Fruit fly (Drosophila melanogaster): ENCODE results near the gene CG32262.
A peak's percentile ranks its signal among the peaks of the same experiment; 100 is the strongest.

Gene CG32262

DNA sequence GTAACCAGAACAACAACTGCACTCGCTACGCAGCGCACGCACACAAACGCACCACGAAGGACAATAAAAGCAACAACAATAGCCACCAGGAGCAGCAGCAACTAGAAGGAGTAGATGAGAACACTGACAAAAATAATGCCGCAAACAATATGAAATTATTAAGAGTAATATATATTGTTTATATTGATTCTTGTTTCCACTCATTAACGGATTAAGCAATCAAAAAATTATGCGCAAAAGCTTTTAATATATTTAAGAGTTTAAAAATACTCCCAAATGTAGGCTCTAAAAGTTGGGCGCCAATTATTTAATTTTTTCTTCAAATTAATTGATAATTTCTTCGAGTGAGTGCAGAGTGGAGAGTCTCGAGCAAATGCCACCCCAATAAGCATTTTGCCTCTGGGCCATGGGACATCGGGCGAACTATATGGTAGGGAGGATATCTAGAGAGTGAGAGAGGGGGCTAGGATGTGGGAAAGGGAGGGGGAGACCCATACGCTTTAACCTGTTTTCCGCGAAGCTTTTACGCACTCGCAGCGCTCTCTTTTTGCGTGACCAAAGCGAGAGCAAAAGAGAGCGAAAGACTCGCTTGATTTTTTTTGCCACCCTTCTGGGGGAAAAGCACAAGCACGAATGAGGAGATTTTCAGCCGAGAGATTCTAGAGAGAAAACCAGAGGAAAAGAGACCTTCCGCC is 14.9 kb upstream of the CG32262 start, which contains the start of gene Rdh (continued):
- TF ChIP-seq exex (tag; optimal IDR thresholded peaks at IDR 0.05), result peak; percentile 48
- TF ChIP-seq CG2712 (tag; optimal IDR thresholded peaks at IDR 0.05), result peak; percentile 78
- no peak for TF ChIP-seq CG32767 (GFP tag; IDR thresholded peaks at IDR 0.05)
- TF ChIP-seq Oli (tag; optimal IDR thresholded peaks at IDR 0.05), result peak; percentile 83
- peak; percentile 49 for TF ChIP-seq CG8359 (GFP tag; optimal IDR thresholded peaks at IDR 0.05; ENCODE audit: borderline replicate concordance)
- TF ChIP-seq CG16813 (GFP tag; IDR thresholded peaks at IDR 0.05; ENCODE audit: partially characterized antibody), result no peak
- TF ChIP-seq zen (tag; optimal IDR thresholded peaks at IDR 0.05), result peak; percentile 61
- peak; percentile 72 for TF ChIP-seq Rfx (GFP tag; IDR thresholded peaks at IDR 0.05)
- TF ChIP-seq fd96Cb (tag; optimal IDR thresholded peaks at IDR 0.05), result peak; percentile 73
- TF ChIP-seq bbx (GFP tag; IDR thresholded peaks at IDR 0.05; ENCODE audit: partially characterized antibody), result no peak
- TF ChIP-seq Six4 (GFP tag; optimal IDR thresholded peaks at IDR 0.05), result peak; percentile 68
- TF ChIP-seq HLHmδ (GFP tag; optimal IDR thresholded peaks at IDR 0.05), result no peak
- TF ChIP-seq Dbx (GFP tag; IDR thresholded peaks at IDR 0.05), result peak; percentile 79
- no peak for TF ChIP-seq CkIIα-i1 (GFP tag; IDR thresholded peaks at IDR 0.05)
- peak; percentile 89 for TF ChIP-seq CG10147 (GFP tag; optimal IDR thresholded peaks at IDR 0.05)
- peak; percentile 34; the same call in 2 of the 3 replicates for TF ChIP-seq CG34422 (GFP tag; IDR thresholded peaks at IDR 0.05)
- peak; percentile 75 for TF ChIP-seq CG15696 (tag; optimal IDR thresholded peaks at IDR 0.05)
- peak; percentile 90 for TF ChIP-seq row (GFP tag; IDR thresholded peaks at IDR 0.05)
- TF ChIP-seq CG10431 (GFP tag; optimal IDR thresholded peaks at IDR 0.05), result peak; percentile 51
- peak; percentile 34; the same call in 1 of the 2 replicates for TF ChIP-seq rib (GFP tag; IDR thresholded peaks at IDR 0.05)
- peak; percentile 69 for TF ChIP-seq fd3F (GFP tag; optimal IDR thresholded peaks at IDR 0.05)
- peak; percentile 34 for TF ChIP-seq chn (GFP tag; optimal IDR thresholded peaks at IDR 0.05)
- no peak for TF ChIP-seq Mes4 (GFP tag; optimal IDR thresholded peaks at IDR 0.05)
- no peak for TF ChIP-seq zen2 (GFP tag; IDR thresholded peaks at IDR 0.05; ENCODE audit: partially characterized antibody)
- no peak for TF ChIP-seq Atf3 (GFP tag; optimal IDR thresholded peaks at IDR 0.05)
- peak; percentile 58 for TF ChIP-seq CG12155 (GFP tag; optimal IDR thresholded peaks at IDR 0.05)
- peak; percentile 71 for TF ChIP-seq CG4820 (GFP tag; optimal IDR thresholded peaks at IDR 0.05)
- TF ChIP-seq PHDP (tag; optimal IDR thresholded peaks at IDR 0.05), result peak; percentile 82
- no peak for TF ChIP-seq Dip2 (GFP tag; IDR thresholded peaks at IDR 0.05)
- peak; percentile 82 for TF ChIP-seq ATbp (GFP tag; optimal IDR thresholded peaks at IDR 0.05)
- TF ChIP-seq CG8944 (GFP tag; optimal IDR thresholded peaks at IDR 0.05), result no peak
- peak; percentile 23 for TF ChIP-seq Ravus (GFP tag; IDR thresholded peaks at IDR 0.05)
- no peak for TF ChIP-seq dm (GFP tag; optimal IDR thresholded peaks at IDR 0.05)
- TF ChIP-seq nerfin-1 (tag; optimal IDR thresholded peaks at IDR 0.05), result peak; percentile 80
- peak; percentile 53; the same call in 2 of the 3 replicates for TF ChIP-seq CG14050 (GFP tag; IDR thresholded peaks at IDR 0.05)
- TF ChIP-seq Side (GFP tag; optimal IDR thresholded peaks at IDR 0.05), result no peak
- no peak for TF ChIP-seq crc (GFP tag; optimal IDR thresholded peaks at IDR 0.05)
- peak; percentile 14 for TF ChIP-seq CG7786 (GFP tag; optimal IDR thresholded peaks at IDR 0.05)
- peak; percentile 93 for TF ChIP-seq CG2678 (tag; optimal IDR thresholded peaks at IDR 0.05)
- peak; percentile 71 for TF ChIP-seq CG18262 (tag; optimal IDR thresholded peaks at IDR 0.05)
- peak; percentile 53 for TF ChIP-seq CG31388 (GFP tag; optimal IDR thresholded peaks at IDR 0.05)
- TF ChIP-seq az2 (GFP tag; optimal IDR thresholded peaks at IDR 0.05), result peak; percentile 65
- no peak for TF ChIP-seq ro (GFP tag; IDR thresholded peaks at IDR 0.05)
- TF ChIP-seq salm (tag; optimal IDR thresholded peaks at IDR 0.05), result peak; percentile 64
- no peak for TF ChIP-seq jigr1 (GFP tag; IDR thresholded peaks at IDR 0.05)
- TF ChIP-seq CG12942 (GFP tag; optimal IDR thresholded peaks at IDR 0.05), result peak; percentile 41
- peak; percentile 80 for TF ChIP-seq CG10267 (tag; optimal IDR thresholded peaks at IDR 0.05)
- no peak for TF ChIP-seq repo (GFP tag; optimal IDR thresholded peaks at IDR 0.05)
- peak; percentile 77 for TF ChIP-seq Max (GFP tag; optimal IDR thresholded peaks at IDR 0.05)
- no peak for TF ChIP-seq CG10321 (GFP tag; IDR thresholded peaks at IDR 0.05)
